Fruit fly (Drosophila melanogaster): Measurements from ENCODE around the gene Mur89F.

DNA sequence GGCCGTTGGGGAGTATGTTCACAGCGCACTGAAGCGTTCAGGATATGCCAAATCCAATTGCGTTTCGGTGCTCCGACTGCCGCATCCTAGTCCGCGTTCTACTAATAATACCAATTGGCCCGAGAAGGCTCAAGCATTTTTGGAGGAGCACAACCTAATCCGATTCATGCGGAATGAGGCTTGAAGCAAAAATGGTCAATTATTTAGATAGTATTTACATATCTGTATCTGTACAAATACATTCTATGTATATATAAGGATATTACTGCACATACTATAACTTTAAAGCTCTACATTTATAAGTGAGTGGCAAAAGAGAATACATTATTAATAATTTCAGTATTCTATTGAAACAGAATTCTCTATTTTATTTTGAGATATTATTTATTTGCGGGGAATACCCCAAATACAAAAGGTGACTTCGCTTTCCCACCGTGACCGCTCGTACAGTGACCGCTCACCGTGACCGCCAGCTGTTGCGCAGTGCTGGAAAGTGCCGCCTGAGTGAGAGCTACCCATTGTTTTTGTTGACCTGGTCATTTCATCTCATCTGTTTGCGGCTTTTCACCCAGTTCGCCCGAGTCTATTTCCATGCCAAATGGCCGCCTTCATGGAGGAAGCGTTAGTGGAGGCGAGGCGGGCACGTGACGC is 50.4 kb downstream of the Mur89F start, which contains the start of gene CG5292:
- no peak for TF ChIP-seq Sin3A (optimal IDR thresholded peaks at IDR 0.05)
- no peak for TF ChIP-seq psq (optimal IDR thresholded peaks at IDR 0.05)
- no peak for TF ChIP-seq h (optimal IDR thresholded peaks at IDR 0.05)

Data from Kc167 (cell line).